Fruit fly (Drosophila melanogaster) whole organism, embryonic: ENCODE measurements around the gene Nph.

Experiments used
- Atf6 ChIP-seq: fragments of 200-800 bp; sonication (Bioruptor generic); IDR thresholded peaks from 2 replicates; pipeline ENCODE4 v1.3.6; 2022; ENCODE audit warnings: missing biosample characterization, missing genetic modification characterization
- CG10274 ChIP-seq: fragments of 200-800 bp; sonication (Bioruptor generic); optimal IDR thresholded peaks from 3 replicates; lab custom pipeline; 2017; ENCODE audit warnings: missing biosample characterization, mild to moderate bottlenecking, missing genetic modification characterization
- CG10462 ChIP-seq: fragments of 200-800 bp; sonication (Bioruptor generic); optimal IDR thresholded peaks from 2 replicates; lab custom pipeline; 2016; ENCODE audit warnings: missing biosample characterization, missing genetic modification characterization
- CG11085 ChIP-seq: fragments of 200-800 bp; sonication (Bioruptor generic); IDR thresholded peaks from 2 replicates; pipeline ENCODE4 v1.3.6; 2022; ENCODE audit warnings: missing biosample characterization, missing genetic modification characterization
- CG11504 ChIP-seq: fragments of 200-800 bp; sonication (Bioruptor generic); optimal IDR thresholded peaks from 3 replicates; lab custom pipeline; 2019; ENCODE audit warnings: missing biosample characterization, mild to moderate bottlenecking, missing genetic modification characterization, moderate library complexity
- CG12299 ChIP-seq: fragments of 200-800 bp; sonication (Bioruptor generic); optimal IDR thresholded peaks from 2 replicates; lab custom pipeline; 2018; ENCODE audit warnings: missing biosample characterization, mild to moderate bottlenecking, missing genetic modification characterization
- CG12744 ChIP-seq: fragments of 200-800 bp; sonication (Bioruptor generic); optimal IDR thresholded peaks from 2 replicates; lab custom pipeline; 2016; ENCODE audit warnings: missing biosample characterization, missing genetic modification characterization
- CG14667 ChIP-seq: fragments of 200-800 bp; sonication (Bioruptor generic); IDR thresholded peaks from 2 replicates; pipeline ENCODE4 v1.3.6; 2022; ENCODE audit warnings: missing biosample characterization, missing genetic modification characterization
- CG14710 ChIP-seq: fragments of 200-800 bp; sonication (Bioruptor generic); optimal IDR thresholded peaks from 3 replicates; lab custom pipeline; 2019; ENCODE audit warnings: missing biosample characterization, mild to moderate bottlenecking, missing genetic modification characterization, moderate library complexity
- CG15601 ChIP-seq: fragments of 200-800 bp; sonication (Bioruptor generic); optimal IDR thresholded peaks from 3 replicates; lab custom pipeline; 2019; ENCODE audit warnings: missing biosample characterization, mild to moderate bottlenecking, missing genetic modification characterization, moderate library complexity
- CG1602 ChIP-seq: fragments of 200-800 bp; sonication (Bioruptor generic); optimal IDR thresholded peaks from 3 replicates; lab custom pipeline; 2016; ENCODE audit warnings: missing biosample characterization, missing genetic modification characterization
- CG1647 ChIP-seq: fragments of 200-800 bp; sonication (Bioruptor generic); optimal IDR thresholded peaks from 3 replicates; lab custom pipeline; 2016; ENCODE audit warnings: missing biosample characterization, missing genetic modification characterization
- CG16863 ChIP-seq: fragments of 200-800 bp; sonication (Bioruptor generic); optimal IDR thresholded peaks from 3 replicates; lab custom pipeline; 2016; ENCODE audit warnings: missing biosample characterization, missing genetic modification characterization
- CG17359 ChIP-seq: fragments of 200-800 bp; sonication (Bioruptor generic); optimal IDR thresholded peaks from 3 replicates; lab custom pipeline; 2018; ENCODE audit warnings: missing biosample characterization, mild to moderate bottlenecking, missing genetic modification characterization, moderate library complexity
- CG17568 ChIP-seq: fragments of 200-800 bp; sonication (Bioruptor generic); optimal IDR thresholded peaks from 2 replicates; lab custom pipeline; 2018; ENCODE audit warnings: missing biosample characterization, mild to moderate bottlenecking, missing genetic modification characterization, moderate library complexity
- CG18476 ChIP-seq: fragments of 200-800 bp; sonication (Bioruptor generic); optimal IDR thresholded peaks from 2 replicates; lab custom pipeline; 2016; ENCODE audit warnings: missing biosample characterization, mild to moderate bottlenecking, missing genetic modification characterization
- CG30020 ChIP-seq: fragments of 200-800 bp; optimal IDR thresholded peaks from 2 replicates; lab custom pipeline; 2019; ENCODE audit warnings: missing biosample characterization, mild to moderate bottlenecking, missing genetic modification characterization, moderate library complexity
- CG33557 ChIP-seq: fragments of 200-800 bp; sonication (Bioruptor generic); optimal IDR thresholded peaks from 2 replicates; lab custom pipeline; 2019; ENCODE audit warnings: missing biosample characterization, mild to moderate bottlenecking, missing genetic modification characterization, moderate library complexity
- CG3407 ChIP-seq: fragments of 200-800 bp; sonication (Bioruptor generic); optimal IDR thresholded peaks from 2 replicates; lab custom pipeline; 2018; ENCODE audit warnings: missing biosample characterization, mild to moderate bottlenecking, missing genetic modification characterization
- CG6654 ChIP-seq: fragments of 200-800 bp; sonication (Bioruptor generic); optimal IDR thresholded peaks from 2 replicates; lab custom pipeline; 2017; ENCODE audit warnings: missing biosample characterization, mild to moderate bottlenecking, missing genetic modification characterization
- CG6813 ChIP-seq: fragments of 200-800 bp; sonication (Bioruptor generic); optimal IDR thresholded peaks from 2 replicates; lab custom pipeline; 2017; ENCODE audit warnings: missing biosample characterization, missing genetic modification characterization, mild to moderate bottlenecking, moderate library complexity, missing genetic modification reagents
- CG8388 ChIP-seq: fragments of 200-800 bp; sonication (Bioruptor generic); optimal IDR thresholded peaks from 2 replicates; lab custom pipeline; 2019; ENCODE audit warnings: missing biosample characterization, mild to moderate bottlenecking, missing genetic modification characterization, moderate library complexity
- CG9727 ChIP-seq: fragments of 200-800 bp; sonication (Bioruptor generic); optimal IDR thresholded peaks from 3 replicates; lab custom pipeline; 2017; ENCODE audit warnings: missing biosample characterization, mild to moderate bottlenecking, missing genetic modification characterization
- CG9817 ChIP-seq: fragments of 200-800 bp; sonication (Bioruptor generic); optimal IDR thresholded peaks from 2 replicates; lab custom pipeline; 2018; ENCODE audit warnings: missing biosample characterization, mild to moderate bottlenecking, missing genetic modification characterization, moderate library complexity
- CG9876 ChIP-seq: fragments of 200-800 bp; sonication (Bioruptor generic); optimal IDR thresholded peaks from 2 replicates; lab custom pipeline; 2016; ENCODE audit warnings: missing biosample characterization, missing genetic modification characterization
- CG9932 ChIP-seq: fragments of 200-800 bp; sonication (Bioruptor generic); IDR thresholded peaks from 2 replicates; pipeline ENCODE4 v1.3.6; 2022; ENCODE audit warnings: missing biosample characterization, missing genetic modification characterization
- Drgx ChIP-seq: fragments of 200-800 bp; sonication (Bioruptor generic); IDR thresholded peaks from 2 replicates; pipeline ENCODE4 v1.3.6; 2022; ENCODE audit warnings: missing biosample characterization, missing genetic modification characterization
- HLH3B ChIP-seq: fragments of 200-800 bp; sonication (Bioruptor generic); IDR thresholded peaks from 2 replicates; pipeline ENCODE4 v1.3.6; 2022; ENCODE audit warnings: missing biosample characterization, missing genetic modification characterization
- Hey ChIP-seq: fragments of 200-800 bp; sonication (Bioruptor generic); optimal IDR thresholded peaks from 3 replicates; lab custom pipeline; 2018; ENCODE audit warnings: missing biosample characterization, mild to moderate bottlenecking, missing genetic modification characterization
- Hmr ChIP-seq: fragments of 200-800 bp; sonication (Bioruptor generic); optimal IDR thresholded peaks from 3 replicates; lab custom pipeline; 2017; ENCODE audit warnings: mild to moderate bottlenecking, missing biosample characterization, missing genetic modification reagents, missing genetic modification characterization
- Hr3 ChIP-seq: fragments of 200-800 bp; sonication (Bioruptor generic); optimal IDR thresholded peaks from 3 replicates; lab custom pipeline; 2016; ENCODE audit warnings: missing biosample characterization, missing genetic modification characterization
- MESR4 ChIP-seq: fragments of 200-800 bp; sonication (Bioruptor generic); optimal IDR thresholded peaks from 2 replicates; lab custom pipeline; 2018; ENCODE audit warnings: missing biosample characterization, mild to moderate bottlenecking, missing genetic modification characterization, moderate library complexity
- NFAT ChIP-seq: fragments of 200-800 bp; sonication (Bioruptor generic); IDR thresholded peaks from 2 replicates; pipeline ENCODE4 v1.3.6; 2022; ENCODE audit warnings: missing biosample characterization, missing genetic modification characterization
- Nf-YC ChIP-seq: fragments of 200-800 bp; optimal IDR thresholded peaks from 3 replicates; lab custom pipeline; 2019; ENCODE audit warnings: missing biosample characterization, mild to moderate bottlenecking, missing genetic modification characterization, moderate library complexity
- Rfx ChIP-seq: fragments of 200-800 bp; sonication (Bioruptor generic); IDR thresholded peaks from 2 replicates; pipeline ENCODE4 v1.3.6; 2022; ENCODE audit warnings: missing biosample characterization, missing genetic modification characterization
- Trl ChIP-seq, 3 experiments: fragments of >200 bp in 2 of 3; fragments of 200-800 bp in 1 of 3; sonication (Bioruptor generic) in 1 of 3; optimal IDR thresholded peaks; 2 replicates in 1 of 3; 3 replicates in 2 of 3; lab custom pipeline; 2016 to 2017; ENCODE audit warnings: missing biosample characterization in 1 of 3, missing genetic modification characterization in 1 of 3
- ase ChIP-seq: fragments of 200-800 bp; sonication (Bioruptor generic); IDR thresholded peaks from 3 replicates; pipeline ENCODE4 v1.3.6; 2022; ENCODE audit warnings: missing biosample characterization, missing genetic modification characterization
- az2 ChIP-seq: fragments of 200-800 bp; sonication (Bioruptor generic); optimal IDR thresholded peaks from 3 replicates; lab custom pipeline; 2016; ENCODE audit warnings: missing biosample characterization, missing genetic modification characterization
- bbx ChIP-seq: fragments of 200-800 bp; sonication (Bioruptor generic); IDR thresholded peaks from 2 replicates; pipeline ENCODE4 v1.3.6; 2022; ENCODE audit warnings: missing biosample characterization, missing genetic modification characterization; ENCODE audit not compliant: partially characterized antibody
- ci ChIP-seq: fragments of 200-800 bp; sonication (Bioruptor generic); IDR thresholded peaks from 3 replicates; pipeline ENCODE4 v1.3.6; 2022; ENCODE audit warnings: missing biosample characterization, missing genetic modification characterization
- dmrt99B ChIP-seq: fragments of 200-800 bp; sonication (Bioruptor generic); optimal IDR thresholded peaks from 2 replicates; lab custom pipeline; 2018; ENCODE audit warnings: missing biosample characterization, mild to moderate bottlenecking, missing genetic modification characterization, moderate library complexity
- ems ChIP-seq: fragments of 200-800 bp; sonication (Bioruptor generic); optimal IDR thresholded peaks from 3 replicates; lab custom pipeline; 2016; ENCODE audit warnings: missing biosample characterization, missing genetic modification characterization
- ftz-f1 ChIP-seq: fragments of 200-800 bp; sonication (Bioruptor generic); optimal IDR thresholded peaks from 2 replicates; lab custom pipeline; 2016; ENCODE audit warnings: missing biosample characterization, missing genetic modification characterization
- her ChIP-seq: fragments of 200-800 bp; sonication (Bioruptor generic); optimal IDR thresholded peaks from 2 replicates; lab custom pipeline; 2016; ENCODE audit warnings: missing biosample characterization, missing genetic modification characterization
- ind ChIP-seq: fragments of 200-800 bp; sonication (Bioruptor generic); optimal IDR thresholded peaks from 3 replicates; lab custom pipeline; 2016; ENCODE audit warnings: missing biosample characterization, missing genetic modification characterization
- org-1 ChIP-seq: fragments of 200-800 bp; sonication (Bioruptor generic); optimal IDR thresholded peaks from 2 replicates; lab custom pipeline; 2017; ENCODE audit warnings: missing biosample characterization, missing genetic modification characterization
- rib ChIP-seq: fragments of 200-800 bp; sonication (Bioruptor generic); IDR thresholded peaks from 2 replicates; pipeline ENCODE4 v1.3.6; 2022; ENCODE audit warnings: missing biosample characterization, missing genetic modification characterization
- seq ChIP-seq: fragments of 200-800 bp; sonication (Bioruptor generic); IDR thresholded peaks from 2 replicates; pipeline ENCODE4 v1.3.6; 2022; ENCODE audit warnings: missing biosample characterization, missing genetic modification characterization
- shn ChIP-seq: fragments of 200-800 bp; sonication (Bioruptor generic); optimal IDR thresholded peaks from 3 replicates; lab custom pipeline; 2016; ENCODE audit warnings: missing biosample characterization, missing genetic modification characterization
- sna ChIP-seq: fragments of 200-800 bp; sonication (Bioruptor generic); IDR thresholded peaks from 2 replicates; pipeline ENCODE4 v1.3.6; 2022; ENCODE audit warnings: missing biosample characterization, missing genetic modification characterization; ENCODE audit not compliant: partially characterized antibody
- sob ChIP-seq: fragments of 200-800 bp; sonication (Bioruptor generic); IDR thresholded peaks from 2 replicates; pipeline ENCODE4 v1.3.6; 2022; ENCODE audit warnings: missing biosample characterization, missing genetic modification characterization
- sug ChIP-seq: fragments of 200-800 bp; optimal IDR thresholded peaks from 2 replicates; lab custom pipeline; 2019; ENCODE audit warnings: missing biosample characterization, mild to moderate bottlenecking, missing genetic modification characterization, moderate library complexity

Gene Nph

dm6 chr3R:29978595-29978994 is 26.1 kb downstream of the Nph start (continued):
- TF ChIP-seq Hr3 (GFP tag; lab: Kevin White, UChicago): no peak
- TF ChIP-seq ci (GFP tag; lab: Robert Waterston, UW): no peak
- TF ChIP-seq bbx: no peak
- TF ChIP-seq HLH3B (GFP tag; lab: Robert Waterston, UW): peak; percentile 50; the same call in 1 of the 2 replicates
- TF ChIP-seq rib (GFP tag; lab: Robert Waterston, UW): no peak
- no peak for TF ChIP-seq sna (GFP tag; lab: Robert Waterston, UW)
- TF ChIP-seq sob (GFP tag; lab: Robert Waterston, UW): no peak
- TF ChIP-seq ind (GFP tag; lab: Kevin White, UChicago): peak; percentile 22
- peak; percentile 53 for TF ChIP-seq CG11504 (tag; lab: Kevin White, UChicago)
- TF ChIP-seq CG12299 (tag; lab: Kevin White, UChicago): no peak
- no peak for TF ChIP-seq NFAT (GFP tag; lab: Robert Waterston, UW)
- TF ChIP-seq ase (GFP tag; lab: Robert Waterston, UW): no peak
- no peak for TF ChIP-seq CG15601
- peak; percentile 52 for TF ChIP-seq dmrt99B
- no peak for TF ChIP-seq CG9727
- no peak for TF ChIP-seq az2 (GFP tag; lab: Kevin White, UChicago)
- TF ChIP-seq CG14667 (GFP tag; lab: Robert Waterston, UW): no peak
- peak; percentile 59 for TF ChIP-seq CG17359
- no peak for TF ChIP-seq org-1
- no peak for TF ChIP-seq ems (GFP tag; lab: Kevin White, UChicago)
- 0 out of 2 replicates have a peak, but pooled peaks have one; percentile 27 for TF ChIP-seq CG9932 (GFP tag; lab: Robert Waterston, UW)
- no peak for TF ChIP-seq CG6654 (GFP tag; lab: Kevin White, UChicago)
- no peak for TF ChIP-seq CG18476
- no peak for TF ChIP-seq CG17568 (GFP tag; lab: Kevin White, UChicago)
- peak; percentile 53 for TF ChIP-seq Hmr (GFP tag; lab: Kevin White, UChicago)
- TF ChIP-seq her: no peak
- no peak for TF ChIP-seq CG30020 (tag; lab: Kevin White, UChicago)
- TF ChIP-seq Nf-YC (tag; lab: Kevin White, UChicago): no peak
- no peak for TF ChIP-seq seq
- TF ChIP-seq MESR4 (GFP tag; lab: Kevin White, UChicago): no peak
- no peak for TF ChIP-seq CG11085 (GFP tag; lab: Robert Waterston, UW)
- TF ChIP-seq CG9817: peak; percentile 18
- TF ChIP-seq CG16863 (GFP tag; lab: Kevin White, UChicago): no peak
- TF ChIP-seq CG10462 (GFP tag; lab: Kevin White, UChicago): no peak
- TF ChIP-seq sug: no peak
- no peak for TF ChIP-seq Trl (optimal IDR thresholded peaks at IDR 0.05; lab: Kevin White, UChicago)
- no peak for TF ChIP-seq Trl (GFP tag; optimal IDR thresholded peaks at IDR 0.05; lab: Kevin White, UChicago)
- no peak for TF ChIP-seq Drgx (GFP tag; lab: Robert Waterston, UW)
- TF ChIP-seq Atf6 (GFP tag; lab: Robert Waterston, UW): no peak
- no peak for TF ChIP-seq CG12744
- TF ChIP-seq shn: no peak
- no peak for TF ChIP-seq CG1647 (GFP tag; lab: Kevin White, UChicago)
- TF ChIP-seq CG14710 (tag; lab: Kevin White, UChicago): no peak
- peak; percentile 51 for TF ChIP-seq Rfx (GFP tag; lab: Robert Waterston, UW)
- TF ChIP-seq CG10274 (GFP tag; lab: Kevin White, UChicago): no peak
- TF ChIP-seq CG6813 (GFP tag; lab: Kevin White, UChicago): no peak
- TF ChIP-seq CG3407 (GFP tag; lab: Kevin White, UChicago): no peak
- no peak for TF ChIP-seq CG9876 (GFP tag; lab: Kevin White, UChicago)
- no peak for TF ChIP-seq CG33557 (GFP tag; lab: Kevin White, UChicago)
- no peak for TF ChIP-seq Hey
- TF ChIP-seq CG1602 (GFP tag; lab: Kevin White, UChicago): no peak
- no peak for TF ChIP-seq ftz-f1
- TF ChIP-seq CG8388 (GFP tag; lab: Kevin White, UChicago): no peak
